Worm (Caenorhabditis elegans) whole organism, midembryonic: ENCODE measurements around the gene F41G3.3.

ENCODE experiments used
- klf-2 ChIP-seq: fragments of 200-800 bp; sonication (Bioruptor generic); conservative IDR thresholded peaks from 2 replicates; pipeline ENCODE4 v1.3.6; 2022; ENCODE audit warnings: missing genetic modification reagents, missing genetic modification characterization, missing compliant biosample characterization
- ztf-29 ChIP-seq: fragments of 200-800 bp; sonication (Bioruptor generic); IDR thresholded peaks from 2 replicates; pipeline ENCODE4 v1.3.6; 2022; ENCODE audit warnings: missing genetic modification reagents, missing genetic modification characterization, missing compliant biosample characterization

- no peak for TF ChIP-seq ztf-29 (GFP tag; lab: Robert Waterston, UW)
- no peak for TF ChIP-seq klf-2 (GFP tag; lab: Robert Waterston, UW)
Measured at ce11 chrII:6776418-6777034, 20.2 kb downstream of the F41G3.3 start, which contains the start of gene ssup-72.
